Worm (Caenorhabditis elegans): ENCODE measurements around the gene psf-1.

psf-1 gene

ce11 chrII:9992474-9992873, 24.0 kb downstream of the psf-1 start:
- TF ChIP-seq die-1 (tag; optimal IDR thresholded peaks at IDR 0.05) (no peak), B0336.3 (GFP tag; IDR thresholded peaks at IDR 0.05) (no peak), aptf-2 (GFP tag; conservative IDR thresholded peaks at IDR 0.05) (no peak), ceh-91 (GFP tag; IDR thresholded peaks at IDR 0.05) (no peak), K12H6.12 (tag; optimal IDR thresholded peaks at IDR 0.05) (no peak), K11D2.4 (GFP tag; IDR thresholded peaks at IDR 0.05) (no peak), mes-4 (tag; optimal IDR thresholded peaks at IDR 0.05) (no peak), Y67H2A.10 (GFP tag; conservative IDR thresholded peaks at IDR 0.05) (no peak), nhr-27 (tag; optimal IDR thresholded peaks at IDR 0.05) (no peak), pbrm-1 (GFP tag; IDR thresholded peaks at IDR 0.05) (no peak), mxl-1 (tag; optimal IDR thresholded peaks at IDR 0.05) (no peak), aptf-3 (GFP tag; IDR thresholded peaks at IDR 0.05) (no peak), B0035.1 (tag; optimal IDR thresholded peaks at IDR 0.05) (no peak), let-607 (tag; optimal IDR thresholded peaks at IDR 0.05) (no peak), zim-3 (tag; optimal IDR thresholded peaks at IDR 0.05) (no peak), lin-40 (tag; optimal IDR thresholded peaks at IDR 0.05) (no peak), rpc-1 (optimal IDR thresholded peaks at IDR 0.05) (no peak), rpc-1 (tag; optimal IDR thresholded peaks at IDR 0.05) (no peak), bed-2 (GFP tag; IDR thresholded peaks at IDR 0.05) (no peak)

ce11 chrII:9994679-9995078, 26.2 kb downstream of the psf-1 start:
- TF ChIP-seq rec-8 (tag; optimal IDR thresholded peaks at IDR 0.05) (no peak), F57C9.4 (tag; optimal IDR thresholded peaks at IDR 0.05) (no peak), mes-4 (tag; optimal IDR thresholded peaks at IDR 0.05) (no peak), Y53F4B.3 (GFP tag; IDR thresholded peaks at IDR 0.05) (no peak), ccch-3 (GFP tag; optimal IDR thresholded peaks at IDR 0.05) (no peak), madf-8 (GFP tag; conservative IDR thresholded peaks at IDR 0.05) (no peak), sdz-38 (tag; optimal IDR thresholded peaks at IDR 0.05) (no peak), Y67H2A.10 (GFP tag; conservative IDR thresholded peaks at IDR 0.05) (no peak), C17E4.6 (GFP tag; IDR thresholded peaks at IDR 0.05) (no peak), lsy-27 (tag; optimal IDR thresholded peaks at IDR 0.05; ENCODE audit: borderline replicate concordance, insufficient read depth) (no peak), Y56A3A.18 (GFP tag; IDR thresholded peaks at IDR 0.05) (no peak), snpc-4 (GFP tag; optimal IDR thresholded peaks at IDR 0.05) (no peak), snpc-4 (tag; optimal IDR thresholded peaks at IDR 0.05) (no peak)

ce11 chrII:10001065-10001464, 32.6 kb downstream of the psf-1 start, which contains the start of gene nlt-1:
Gene nlt-1 (minus strand): TSS chrII:10001142.
- no peak for TF ChIP-seq sptf-2 (GFP tag; optimal IDR thresholded peaks at IDR 0.05)
- TF ChIP-seq lin-54 (GFP tag; optimal IDR thresholded peaks at IDR 0.05): no peak
- TF ChIP-seq T26A5.8 (tag; optimal IDR thresholded peaks at IDR 0.05): no peak
- TF ChIP-seq dox-1 (GFP tag; IDR thresholded peaks at IDR 0.05): peak; percentile 36; the same call in 1 of the 2 replicates
- TF ChIP-seq Y53F4B.3 (GFP tag; IDR thresholded peaks at IDR 0.05): no peak
- no peak for TF ChIP-seq hmg-20 (GFP tag; IDR thresholded peaks at IDR 0.05)
- TF ChIP-seq somi-1 (GFP tag; optimal IDR thresholded peaks at IDR 0.05): no peak
- peak; percentile 73 for TF ChIP-seq nfyb-1 (GFP tag; IDR thresholded peaks at IDR 0.05)
- no peak for TF ChIP-seq lir-1 (GFP tag; conservative IDR thresholded peaks at IDR 0.05)
- no peak for TF ChIP-seq tlf-1 (GFP tag; optimal IDR thresholded peaks at IDR 0.05)
- TF ChIP-seq F57A8.1 (GFP tag; optimal IDR thresholded peaks at IDR 0.05): no peak
- TF ChIP-seq ztf-3 (GFP tag; optimal IDR thresholded peaks at IDR 0.05): no peak
- TF ChIP-seq ets-4 (GFP tag; optimal IDR thresholded peaks at IDR 0.05): peak; percentile 44
- no peak for TF ChIP-seq C06A6.2 (GFP tag; conservative IDR thresholded peaks at IDR 0.05)
- no peak for TF ChIP-seq unc-130 (GFP tag; optimal IDR thresholded peaks at IDR 0.05)
- TF ChIP-seq attf-5 (GFP tag; optimal IDR thresholded peaks at IDR 0.05): peak; percentile 28
- no peak for TF ChIP-seq cebp-1 (GFP tag; IDR thresholded peaks at IDR 0.05)
- TF ChIP-seq cebp-1 (tag; optimal IDR thresholded peaks at IDR 0.05): peak; percentile 30
- TF ChIP-seq atf-7 (tag; optimal IDR thresholded peaks at IDR 0.05): peak; percentile 16
- TF ChIP-seq ztf-22 (GFP tag; optimal IDR thresholded peaks at IDR 0.05): peak; percentile 20
